Worm (Caenorhabditis elegans) whole organism, young adult: Measurements from ENCODE around the gene tbb-1.

Experiments
- F22D6.2 ChIP-seq: sonication (generic microtip); optimal IDR thresholded peaks from 2 replicates; lab custom pipeline; 2016; ENCODE audit warnings: mild to moderate bottlenecking, missing genetic modification characterization, missing compliant biosample characterization
- F52B5.7 ChIP-seq: sonication (generic microtip); optimal IDR thresholded peaks from 2 replicates; lab custom pipeline; 2016; ENCODE audit warnings: mild to moderate bottlenecking, missing genetic modification characterization, missing compliant biosample characterization
- F57A8.1 ChIP-seq: fragments of 200-800 bp; sonication (Bioruptor generic); optimal IDR thresholded peaks from 2 replicates; lab custom pipeline; 2018; ENCODE audit warnings: mild to moderate bottlenecking, missing genetic modification characterization, moderate library complexity, missing compliant biosample characterization
- F57C9.4 ChIP-seq: sonication (generic microtip); optimal IDR thresholded peaks from 2 replicates; lab custom pipeline; 2017; ENCODE audit warnings: mild to moderate bottlenecking, missing genetic modification characterization, missing compliant biosample characterization
- Y56A3A.18 ChIP-seq: fragments of 200-800 bp; sonication (Bioruptor generic); IDR thresholded peaks from 2 replicates; pipeline ENCODE4 v1.3.6; 2022; ENCODE audit warnings: missing genetic modification reagents, missing genetic modification characterization, missing compliant biosample characterization
- Y79H2A.3 ChIP-seq: fragments of 200-800 bp; sonication (Bioruptor generic); conservative IDR thresholded peaks from 2 replicates; pipeline ENCODE4 v1.3.6; 2022; ENCODE audit warnings: missing genetic modification reagents, missing genetic modification characterization, missing compliant biosample characterization
- ZK185.1 ChIP-seq: sonication (generic microtip); optimal IDR thresholded peaks from 2 replicates; lab custom pipeline; 2016; ENCODE audit warnings: mild to moderate bottlenecking, missing genetic modification characterization, missing compliant biosample characterization; ENCODE audit not compliant: poor library complexity, severe bottlenecking
- ama-1 ChIP-seq, 3 experiments: fragments of 150-350 bp in 1 of 3; sonication (generic microtip) in 2 of 3; optimal IDR thresholded peaks; 2 replicates each; lab custom pipeline; 2014 to 2018; ENCODE audit warnings: missing biosample characterization in 2 of 3, missing genetic modification characterization in 2 of 3, missing genetic modification reagents in 2 of 3
- attf-3 ChIP-seq: fragments of 200-800 bp; sonication (Bioruptor generic); conservative IDR thresholded peaks from 2 replicates; pipeline ENCODE4 v1.3.6; 2022; ENCODE audit warnings: missing genetic modification reagents, missing genetic modification characterization, missing compliant biosample characterization
- attf-5 ChIP-seq: fragments of 200-800 bp; sonication (Bioruptor generic); optimal IDR thresholded peaks from 2 replicates; lab custom pipeline; 2018; ENCODE audit warnings: mild to moderate bottlenecking, missing genetic modification characterization, missing compliant biosample characterization
- bed-1 ChIP-seq: fragments of 200-800 bp; sonication (Bioruptor generic); IDR thresholded peaks from 2 replicates; pipeline ENCODE4 v1.3.6; 2022; ENCODE audit warnings: missing genetic modification reagents, missing genetic modification characterization, missing compliant biosample characterization
- cebp-1 ChIP-seq, 2 experiments: fragments of 200-800 bp in 1 of 2; sonication (Bioruptor generic) in 1 of 2; sonication (generic microtip) in 1 of 2; IDR thresholded peaks in 1 of 2; optimal IDR thresholded peaks in 1 of 2; 2 replicates each; pipeline versions ENCODE4 v1.3.6 to Lab custom; 2017 to 2022; ENCODE audit warnings: missing compliant biosample characterization in 2 of 2, missing genetic modification characterization in 2 of 2, mild to moderate bottlenecking in 1 of 2, missing genetic modification reagents in 1 of 2, moderate library complexity in 1 of 2
- ceh-58 ChIP-seq: fragments of 200-800 bp; sonication (Bioruptor generic); IDR thresholded peaks from 2 replicates; pipeline ENCODE4 v1.3.6; 2022; ENCODE audit warnings: missing genetic modification characterization, missing compliant biosample characterization
- ceh-79 ChIP-seq: sonication (generic microtip); optimal IDR thresholded peaks from 2 replicates; lab custom pipeline; 2017; ENCODE audit warnings: mild to moderate bottlenecking, missing genetic modification characterization, missing compliant biosample characterization
- ceh-91 ChIP-seq: fragments of 200-800 bp; sonication (Bioruptor generic); IDR thresholded peaks from 2 replicates; pipeline ENCODE4 v1.3.6; 2022; ENCODE audit warnings: missing genetic modification reagents, missing genetic modification characterization, missing compliant biosample characterization
- chd-7 ChIP-seq: sonication (generic microtip); optimal IDR thresholded peaks from 2 replicates; lab custom pipeline; 2016; ENCODE audit warnings: mild to moderate bottlenecking, missing genetic modification characterization, moderate library complexity, missing compliant biosample characterization
- egrh-3 ChIP-seq: fragments of 200-800 bp; sonication (Bioruptor generic); IDR thresholded peaks from 2 replicates; pipeline ENCODE4 v1.3.6; 2022; ENCODE audit warnings: missing genetic modification reagents, missing genetic modification characterization, missing compliant biosample characterization
- ekl-4 ChIP-seq: fragments of 200-800 bp; sonication (Bioruptor generic); IDR thresholded peaks from 2 replicates; pipeline ENCODE4 v1.3.6; 2022; ENCODE audit warnings: missing genetic modification reagents, missing genetic modification characterization, missing compliant biosample characterization
- gei-17 ChIP-seq: fragments of 200-800 bp; sonication (Bioruptor generic); optimal IDR thresholded peaks from 2 replicates; lab custom pipeline; 2018; ENCODE audit warnings: mild to moderate bottlenecking, missing genetic modification characterization, missing compliant biosample characterization
- hmg-20 ChIP-seq: fragments of 200-800 bp; sonication (Bioruptor generic); IDR thresholded peaks from 2 replicates; pipeline ENCODE4 v1.3.6; 2022; ENCODE audit warnings: missing genetic modification reagents, missing genetic modification characterization, missing compliant biosample characterization
- hsf-1 ChIP-seq: fragments of 200-800 bp; sonication (Bioruptor generic); IDR thresholded peaks from 2 replicates; pipeline ENCODE4 v1.3.6; 2022; ENCODE audit warnings: missing genetic modification reagents, missing genetic modification characterization, missing compliant biosample characterization
- lin-35 ChIP-seq, 3 experiments: fragments of 150-350 bp in 2 of 3; sonication (generic microtip) in 1 of 3; optimal IDR thresholded peaks; 2 replicates each; lab custom pipeline; 2014 to 2018; ENCODE audit warnings: missing biosample characterization in 3 of 3, missing genetic modification characterization in 3 of 3, missing genetic modification reagents in 3 of 3
- lin-40 ChIP-seq: sonication (generic microtip); optimal IDR thresholded peaks from 2 replicates; lab custom pipeline; 2016; ENCODE audit warnings: missing genetic modification characterization, mild to moderate bottlenecking, missing compliant biosample characterization, missing genotype, missing genetic modification reagents
- lsl-1 ChIP-seq: fragments of 200-800 bp; sonication (Bioruptor generic); optimal IDR thresholded peaks from 2 replicates; lab custom pipeline; 2018; ENCODE audit warnings: mild to moderate bottlenecking, missing genetic modification characterization, moderate library complexity, missing compliant biosample characterization
- madf-3 ChIP-seq: fragments of 200-800 bp; sonication (Bioruptor generic); IDR thresholded peaks from 2 replicates; pipeline ENCODE4 v1.3.6; 2022; ENCODE audit warnings: missing genetic modification reagents, missing genetic modification characterization, missing compliant biosample characterization
- madf-6 ChIP-seq: fragments of 200-800 bp; sonication (Bioruptor generic); IDR thresholded peaks from 2 replicates; pipeline ENCODE4 v1.3.6; 2022; ENCODE audit warnings: missing genetic modification reagents, missing genetic modification characterization, missing compliant biosample characterization
- mcd-1 ChIP-seq: fragments of 200-800 bp; sonication (Bioruptor generic); IDR thresholded peaks from 2 replicates; pipeline ENCODE4 v1.3.6; 2022; ENCODE audit warnings: missing genetic modification reagents, missing genetic modification characterization, missing compliant biosample characterization
- nfyb-1 ChIP-seq: fragments of 200-800 bp; sonication (Bioruptor generic); IDR thresholded peaks from 2 replicates; pipeline ENCODE4 v1.3.6; 2022; ENCODE audit warnings: missing genetic modification reagents, missing genetic modification characterization, missing compliant biosample characterization
- nhr-120 ChIP-seq: fragments of 200-800 bp; sonication (Bioruptor generic); IDR thresholded peaks from 2 replicates; pipeline ENCODE4 v1.3.6; 2022; ENCODE audit warnings: missing genetic modification characterization, missing compliant biosample characterization
- nhr-179 ChIP-seq: sonication (generic microtip); optimal IDR thresholded peaks from 2 replicates; lab custom pipeline; 2016; ENCODE audit warnings: mild to moderate bottlenecking, missing genetic modification characterization, missing compliant biosample characterization
- nhr-80 ChIP-seq: sonication (generic microtip); optimal IDR thresholded peaks from 2 replicates; lab custom pipeline; 2016; ENCODE audit warnings: missing genetic modification characterization, missing compliant biosample characterization
- nhr-90 ChIP-seq: sonication (generic microtip); optimal IDR thresholded peaks from 2 replicates; lab custom pipeline; 2016; ENCODE audit warnings: missing genotype, mild to moderate bottlenecking, missing genetic modification characterization, missing compliant biosample characterization
- rcor-1 ChIP-seq: fragments of 200-800 bp; sonication (Bioruptor generic); IDR thresholded peaks from 2 replicates; pipeline ENCODE4 v1.3.6; 2022; ENCODE audit warnings: missing genetic modification reagents, missing genetic modification characterization, missing compliant biosample characterization
- repo-1 ChIP-seq: sonication (generic microtip); optimal IDR thresholded peaks from 2 replicates; lab custom pipeline; 2017; ENCODE audit warnings: mild to moderate bottlenecking, missing genetic modification characterization, missing compliant biosample characterization
- sptf-2 ChIP-seq: fragments of 200-800 bp; sonication (Bioruptor generic); optimal IDR thresholded peaks from 2 replicates; lab custom pipeline; 2018; ENCODE audit warnings: mild to moderate bottlenecking, missing genetic modification characterization, missing compliant biosample characterization
- tbp1 ChIP-seq: fragments of 200-800 bp; sonication (Bioruptor generic); optimal IDR thresholded peaks from 2 replicates; lab custom pipeline; 2018; ENCODE audit warnings: mild to moderate bottlenecking, missing genetic modification characterization, missing compliant biosample characterization
- ztf-18 ChIP-seq: sonication (generic microtip); optimal IDR thresholded peaks from 2 replicates; lab custom pipeline; 2016; ENCODE audit warnings: missing genotype, mild to moderate bottlenecking, missing genetic modification characterization, missing compliant biosample characterization
- ztf-26 ChIP-seq: sonication (generic microtip); optimal IDR thresholded peaks from 2 replicates; lab custom pipeline; 2017; ENCODE audit warnings: missing genetic modification characterization, missing compliant biosample characterization

The tbb-1 gene

DNA sequence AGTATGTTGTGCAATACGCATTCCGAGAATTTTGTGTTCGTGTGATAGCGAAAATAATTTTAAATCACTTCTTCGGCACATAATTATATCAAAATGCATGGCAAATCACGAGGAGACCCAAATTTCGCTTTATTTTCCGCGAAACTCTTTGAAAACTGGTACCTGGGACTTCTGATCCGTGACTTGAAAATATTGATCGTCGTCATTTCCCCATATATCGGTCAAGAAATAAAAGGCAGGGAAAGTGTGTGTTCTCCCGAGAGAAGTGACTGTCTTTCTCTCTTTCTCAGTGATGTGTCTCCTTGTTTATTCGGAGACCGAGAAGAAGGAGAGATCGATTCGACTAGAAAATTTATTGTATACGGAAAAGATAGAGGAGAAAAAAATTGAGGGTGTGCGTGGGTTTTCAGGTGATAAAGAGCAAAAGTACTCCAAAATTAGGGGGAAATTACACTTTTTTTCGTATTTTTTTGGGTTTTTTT, 31.0 kb downstream of the tbb-1 start, which contains the start of gene W09D10.5 (continued):
- TF ChIP-seq ama-1 (optimal IDR thresholded peaks at IDR 0.05; lab: Kevin White, UChicago) (peak; percentile 82), ama-1 (GFP tag; optimal IDR thresholded peaks at IDR 0.05; lab: Kevin White, UChicago) (no peak), chd-7 (tag; lab: Kevin White, UChicago) (peak; percentile 74), bed-1 (GFP tag; lab: Robert Waterston, UW) (no peak), nhr-80 (tag; lab: Kevin White, UChicago) (peak; percentile 64), F57C9.4 (tag; lab: Kevin White, UChicago) (peak; percentile 18), ekl-4 (GFP tag; lab: Robert Waterston, UW) (peak; percentile 57; the same call in 1 of the 2 replicates), tbp1 (no peak), ceh-79 (tag; lab: Kevin White, UChicago) (peak; percentile 37), ceh-58 (GFP tag; lab: Robert Waterston, UW) (no peak), lin-40 (peak; percentile 60), gei-17 (peak; percentile 15), hsf-1 (GFP tag; lab: Robert Waterston, UW) (peak; percentile 56; the same call in 1 of the 2 replicates), attf-3 (no peak), Y56A3A.18 (GFP tag; lab: Robert Waterston, UW) (peak; percentile 63; the same call in 1 of the 2 replicates), hmg-20 (GFP tag; lab: Robert Waterston, UW) (no peak), nhr-120 (0 out of 2 replicates have a peak, but pooled peaks have one; percentile 8), sptf-2 (GFP tag; lab: Kevin White, UChicago) (no peak), nhr-179 (no peak), ztf-26 (tag; lab: Kevin White, UChicago) (no peak), ZK185.1 (tag; lab: Kevin White, UChicago) (peak; percentile 27), cebp-1 (GFP tag; IDR thresholded peaks at IDR 0.05; lab: Robert Waterston, UW) (peak; percentile 43; the same call in 1 of the 2 replicates), cebp-1 (tag; optimal IDR thresholded peaks at IDR 0.05; lab: Kevin White, UChicago) (peak; percentile 77), nhr-90 (tag; lab: Kevin White, UChicago) (peak; percentile 45), F57A8.1 (GFP tag; lab: Kevin White, UChicago) (no peak)

DNA sequence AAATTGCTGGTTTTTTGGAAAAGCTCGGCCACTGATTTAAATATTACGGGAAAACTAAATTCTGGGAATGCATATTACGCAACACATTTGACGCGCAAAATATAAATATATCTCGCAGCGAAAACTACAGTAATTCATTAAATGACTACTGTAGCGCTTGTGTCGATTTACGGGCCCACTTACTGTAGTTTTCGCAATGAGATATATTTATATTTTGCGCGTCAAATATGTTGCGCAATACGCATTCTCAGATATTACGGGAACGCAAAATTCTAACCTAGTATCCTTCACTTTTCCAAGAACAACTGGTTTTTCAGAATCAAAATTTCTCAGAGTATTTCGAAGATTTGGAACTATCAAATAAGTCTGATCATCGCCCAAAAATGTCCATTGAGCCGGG, 32.6 kb downstream of the tbb-1 start:
- TF ChIP-seq ceh-91 (GFP tag; lab: Robert Waterston, UW) (no peak), lsl-1 (GFP tag; lab: Kevin White, UChicago) (peak; percentile 45), rcor-1 (no peak)

DNA sequence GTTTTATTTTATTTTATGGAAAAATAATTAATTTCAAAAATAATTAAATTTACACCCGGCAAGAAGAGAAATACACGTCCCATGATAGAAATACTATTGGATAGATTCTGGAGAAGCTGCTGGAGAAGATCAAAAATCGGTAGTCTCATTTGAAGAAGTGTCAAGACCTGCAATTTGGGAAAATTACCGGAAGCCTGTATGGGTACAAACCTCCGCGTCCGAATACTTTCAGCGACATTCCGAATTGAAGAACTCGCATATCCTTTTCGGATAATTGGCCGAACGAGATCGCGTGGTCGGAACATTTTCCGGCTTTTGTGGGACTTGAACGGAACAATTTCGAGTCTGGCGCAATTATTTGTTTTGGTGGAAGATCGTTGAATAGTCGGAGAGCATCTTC, 33.7 kb downstream of the tbb-1 start:
- TF ChIP-seq nfyb-1, result peak; percentile 53; the same call in 1 of the 2 replicates
- no peak for TF ChIP-seq ekl-4 (GFP tag; lab: Robert Waterston, UW)
- TF ChIP-seq madf-3, result 0 out of 2 replicates have a peak, but pooled peaks have one; percentile 31
- peak; percentile 37 for TF ChIP-seq ztf-18 (tag; lab: Kevin White, UChicago)
- TF ChIP-seq Y79H2A.3, result 0 out of 2 replicates have a peak, but pooled peaks have one; percentile 52
- peak; percentile 22; the same call in 1 of the 2 replicates for TF ChIP-seq madf-6
- TF ChIP-seq F22D6.2, result no peak

DNA sequence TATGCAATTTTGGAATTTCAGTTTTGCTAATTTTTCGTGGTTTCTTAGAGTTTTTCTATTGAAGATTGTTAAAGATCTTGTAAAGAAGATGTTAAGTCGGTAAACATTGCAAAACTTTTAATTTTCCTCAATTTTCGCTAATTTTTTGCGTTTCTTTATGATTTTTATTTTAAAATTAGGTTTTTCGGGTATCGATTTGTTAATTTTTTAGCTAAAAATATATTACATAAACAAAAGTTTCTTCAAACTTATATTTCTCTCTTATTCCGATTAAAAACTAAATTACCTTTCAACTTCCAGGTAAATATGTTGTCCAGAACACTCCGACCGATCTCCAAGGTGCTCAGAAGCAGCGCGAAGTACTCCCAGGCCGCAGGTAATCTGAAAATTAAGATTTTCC, 34.8 kb downstream of the tbb-1 start, which contains the start of gene mrpl-12:
Gene mrpl-12 (plus strand): TSS at position 301 of the 400 bp plus-strand sequence.
- TF ChIP-seq attf-5 (GFP tag; lab: Kevin White, UChicago) (no peak), F52B5.7 (tag; lab: Kevin White, UChicago) (no peak), mcd-1 (GFP tag; lab: Robert Waterston, UW) (no peak), repo-1 (tag; lab: Kevin White, UChicago) (no peak), madf-3 (no peak), lin-35 (GFP tag; optimal IDR thresholded peaks at IDR 0.05; lab: Kevin White, UChicago) (no peak), F22D6.2 (no peak), egrh-3 (no peak), nhr-179 (no peak)
- TF ChIP-seq, all 124 proteins: peak for 0
